Worm (Caenorhabditis elegans): Measurements from ENCODE around the gene tbc-20.

DNA sequence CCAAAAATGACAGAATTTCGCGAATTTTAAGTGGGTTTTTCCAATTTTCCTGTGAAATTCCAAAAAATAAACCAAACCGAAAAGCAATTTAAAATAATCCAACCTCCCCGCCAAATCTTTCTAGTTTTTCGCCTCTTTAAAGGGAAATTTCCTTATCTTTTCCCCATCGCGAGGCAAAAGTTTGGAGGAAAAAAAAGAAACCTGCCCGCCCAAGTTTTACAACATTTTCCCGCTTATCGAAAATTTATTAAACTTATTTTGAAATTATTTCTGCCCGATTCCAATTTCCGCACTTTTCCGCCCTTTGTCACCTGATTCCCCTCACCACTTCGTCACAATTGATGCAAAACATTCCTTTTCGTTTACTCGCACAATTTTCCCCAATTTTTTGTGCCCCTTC, 14.0 kb downstream of the tbc-20 start, which contains the start of gene osta-3:
- TF ChIP-seq jun-1 (tag; optimal IDR thresholded peaks at IDR 0.05) (no peak), unc-39 (tag; optimal IDR thresholded peaks at IDR 0.05) (no peak), aly-2 (tag; optimal IDR thresholded peaks at IDR 0.05) (no peak), fkh-10 (GFP tag; optimal IDR thresholded peaks at IDR 0.05) (no peak), nhr-23 (tag; optimal IDR thresholded peaks at IDR 0.05) (no peak), nhr-28 (tag; optimal IDR thresholded peaks at IDR 0.05) (no peak), eor-1 (tag; optimal IDR thresholded peaks at IDR 0.05) (no peak), snpc-4 (tag; optimal IDR thresholded peaks at IDR 0.05) (no peak), egl-5 (tag; optimal IDR thresholded peaks at IDR 0.05) (no peak), unc-62 (GFP tag; optimal IDR thresholded peaks at IDR 0.05) (no peak), egl-27 (tag; optimal IDR thresholded peaks at IDR 0.05) (no peak), pqm-1 (tag; optimal IDR thresholded peaks at IDR 0.05) (no peak)

All from whole organism, L3 larva.